Worm (Caenorhabditis elegans): ENCODE data around the gene unc-7.

unc-7 gene

DNA sequence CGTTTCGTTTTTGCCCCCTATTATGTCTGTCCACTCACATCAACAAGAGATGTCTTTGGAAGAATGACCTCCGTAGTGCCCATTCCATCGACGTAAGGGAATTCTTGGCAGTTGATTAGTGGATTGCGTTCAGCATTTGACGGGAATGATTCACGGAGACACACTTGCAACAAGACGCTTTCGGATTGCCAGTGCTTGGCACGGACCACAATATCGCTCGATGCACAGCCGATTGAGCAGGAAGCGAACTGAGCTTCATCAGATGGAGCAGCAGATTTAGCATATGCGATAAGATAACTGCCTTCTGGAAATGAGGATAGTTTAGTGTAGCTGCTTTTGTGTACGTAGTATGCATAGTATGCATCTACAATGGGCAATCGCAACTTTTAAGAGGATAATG lies 44.1 kb downstream of the unc-7 start:
- TF ChIP-seq lin-13 (GFP tag; optimal IDR thresholded peaks at IDR 0.05) (no peak), Y55F3AM.14 (GFP tag; optimal IDR thresholded peaks at IDR 0.05) (no peak), gmeb-1 (tag; optimal IDR thresholded peaks at IDR 0.05) (no peak), C34F6.9 (tag; optimal IDR thresholded peaks at IDR 0.05) (no peak), lin-11 (tag; optimal IDR thresholded peaks at IDR 0.05) (no peak), nhr-23 (tag; optimal IDR thresholded peaks at IDR 0.05) (no peak), lsy-2 (tag; optimal IDR thresholded peaks at IDR 0.05) (no peak), nhr-12 (tag; optimal IDR thresholded peaks at IDR 0.05) (no peak), ceh-16 (tag; optimal IDR thresholded peaks at IDR 0.05) (no peak), unc-62 (GFP tag; optimal IDR thresholded peaks at IDR 0.05) (no peak), ZK546.5 (tag; optimal IDR thresholded peaks at IDR 0.05) (no peak), nhr-237 (tag; optimal IDR thresholded peaks at IDR 0.05) (no peak), nhr-10 (tag; optimal IDR thresholded peaks at IDR 0.05) (no peak), elt-1 (tag; optimal IDR thresholded peaks at IDR 0.05) (no peak), unc-39 (tag; optimal IDR thresholded peaks at IDR 0.05) (no peak), elt-3 (tag; optimal IDR thresholded peaks at IDR 0.05) (no peak), nhr-129 (tag; optimal IDR thresholded peaks at IDR 0.05) (no peak)

DNA sequence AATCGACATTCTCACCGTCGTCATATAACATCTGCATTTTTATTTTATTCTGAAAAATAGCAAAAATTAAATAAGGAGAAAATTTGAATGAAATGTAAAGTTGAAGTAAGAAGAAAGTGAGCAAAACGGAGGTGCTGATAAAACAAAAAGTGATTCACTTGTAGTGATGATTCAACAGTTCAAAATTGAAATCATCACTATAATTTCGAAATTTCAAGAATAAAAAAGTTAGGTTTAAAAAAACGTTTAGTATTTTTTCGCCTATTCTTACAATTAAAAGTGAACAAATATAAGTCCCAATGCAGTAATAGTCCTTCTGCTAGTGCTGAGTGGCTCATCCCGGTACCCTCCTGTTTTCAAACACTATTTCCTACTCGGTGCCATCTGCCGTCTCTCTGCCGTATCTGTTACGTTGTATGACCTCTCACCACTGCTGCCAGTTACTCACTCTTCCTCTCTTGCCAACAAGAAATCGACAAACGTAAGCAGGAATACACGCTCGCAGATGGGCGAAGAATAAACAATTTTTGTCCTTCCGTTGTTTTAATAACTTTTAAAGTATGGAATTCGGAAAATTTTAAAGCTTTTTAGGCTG lies 47.1 kb downstream of the unc-7 start, which contains the start of gene dhhc-1:
TSS of gene dhhc-1 (minus strand) at position 51 of the 595 bp plus-strand sequence.
- TF ChIP-seq nhr-11 (tag; optimal IDR thresholded peaks at IDR 0.05) (no peak), R02D3.7 (tag; optimal IDR thresholded peaks at IDR 0.05) (no peak), ama-1 (optimal IDR thresholded peaks at IDR 0.05) (no peak), alr-1 (tag; optimal IDR thresholded peaks at IDR 0.05) (no peak), unc-62 (GFP tag; optimal IDR thresholded peaks at IDR 0.05) (no peak), nhr-129 (tag; optimal IDR thresholded peaks at IDR 0.05) (peak; percentile 74), egl-27 (tag; optimal IDR thresholded peaks at IDR 0.05) (no peak), snpc-4 (tag; optimal IDR thresholded peaks at IDR 0.05) (peak; percentile 40), nhr-10 (tag; optimal IDR thresholded peaks at IDR 0.05) (no peak), fos-1 (tag; optimal IDR thresholded peaks at IDR 0.05) (peak; percentile 90), zag-1 (tag; optimal IDR thresholded peaks at IDR 0.05) (no peak), nhr-12 (tag; optimal IDR thresholded peaks at IDR 0.05) (no peak), ztf-1 (GFP tag; conservative IDR thresholded peaks at IDR 0.05) (no peak), aly-2 (tag; optimal IDR thresholded peaks at IDR 0.05) (no peak), ceh-16 (tag; optimal IDR thresholded peaks at IDR 0.05) (no peak), mbf-1 (tag; optimal IDR thresholded peaks at IDR 0.05) (no peak), dmd-4 (tag; optimal IDR thresholded peaks at IDR 0.05) (no peak), nhr-21 (tag; optimal IDR thresholded peaks at IDR 0.05) (no peak), crh-2 (tag; optimal IDR thresholded peaks at IDR 0.05) (peak; percentile 57), nhr-237 (tag; optimal IDR thresholded peaks at IDR 0.05) (no peak), skn-1 (tag; optimal IDR thresholded peaks at IDR 0.05) (no peak), mdl-1 (tag; optimal IDR thresholded peaks at IDR 0.05) (no peak), lin-13 (GFP tag; optimal IDR thresholded peaks at IDR 0.05) (no peak), C34F6.9 (tag; optimal IDR thresholded peaks at IDR 0.05) (peak; percentile 48), sma-9 (GFP tag; optimal IDR thresholded peaks at IDR 0.05) (peak; percentile 60), sma-9 (tag; optimal IDR thresholded peaks at IDR 0.05) (no peak), sma-3 (GFP tag; optimal IDR thresholded peaks at IDR 0.05) (no peak), sem-4 (tag; optimal IDR thresholded peaks at IDR 0.05) (peak; percentile 34), Y55F3AM.14 (GFP tag; optimal IDR thresholded peaks at IDR 0.05) (no peak), ztf-11 (tag; optimal IDR thresholded peaks at IDR 0.05) (no peak), lin-39 (tag; optimal IDR thresholded peaks at IDR 0.05) (no peak), mab-5 (tag; optimal IDR thresholded peaks at IDR 0.05) (no peak), peb-1 (tag; optimal IDR thresholded peaks at IDR 0.05) (no peak), F13H6.1 (tag; optimal IDR thresholded peaks at IDR 0.05) (peak; percentile 68), elt-1 (tag; optimal IDR thresholded peaks at IDR 0.05) (no peak), ZK546.5 (tag; optimal IDR thresholded peaks at IDR 0.05) (no peak), elt-3 (tag; optimal IDR thresholded peaks at IDR 0.05) (no peak), gmeb-1 (tag; optimal IDR thresholded peaks at IDR 0.05) (no peak), ztf-4 (tag; optimal IDR thresholded peaks at IDR 0.05) (no peak), unc-39 (tag; optimal IDR thresholded peaks at IDR 0.05) (no peak), lin-11 (tag; optimal IDR thresholded peaks at IDR 0.05) (peak; percentile 29), ceh-82 (tag; optimal IDR thresholded peaks at IDR 0.05) (no peak), blmp-1 (tag; optimal IDR thresholded peaks at IDR 0.05; ENCODE audit: insufficient read depth) (no peak), nhr-6 (tag; optimal IDR thresholded peaks at IDR 0.05) (no peak), nhr-23 (tag; optimal IDR thresholded peaks at IDR 0.05) (no peak), lsy-2 (tag; optimal IDR thresholded peaks at IDR 0.05) (peak in 1 of 2 experiments; percentile 43), nhr-25 (tag; optimal IDR thresholded peaks at IDR 0.05) (no peak), nhr-77 (tag; optimal IDR thresholded peaks at IDR 0.05) (no peak), unc-55 (GFP tag; optimal IDR thresholded peaks at IDR 0.05) (peak; percentile 59)
